Worm (Caenorhabditis elegans): ENCODE results near the gene C46C2.3.

- no peak for TF ChIP-seq W03F9.2 (tag; optimal IDR thresholded peaks at IDR 0.05)
- no peak for TF ChIP-seq dao-5 (tag; optimal IDR thresholded peaks at IDR 0.05)
- TF ChIP-seq him-1 (tag; optimal IDR thresholded peaks at IDR 0.05) = no peak
These were observed 31.1 kb downstream of the C46C2.3 start, which contains the start of gene Y11D7A.9 for ce11 chrIV:9256017-9256416.

Data from whole organism, L4/young adult.